Worm (Caenorhabditis elegans) whole organism, L3 larva: ENCODE results near the gene Y49F6B.12.

Experiments used
- ZK546.5 ChIP-seq: sonication (generic microtip); optimal IDR thresholded peaks from 2 replicates; lab custom pipeline; 2017; ENCODE audit warnings: missing biosample characterization, missing genetic modification characterization
- aly-2 ChIP-seq: fragments of 150-350 bp; optimal IDR thresholded peaks from 2 replicates; lab custom pipeline; 2014; ENCODE audit warnings: missing biosample characterization, missing genetic modification characterization
- ceh-28 ChIP-seq: fragments of 150-350 bp; optimal IDR thresholded peaks from 2 replicates; lab custom pipeline; 2014; ENCODE audit warnings: missing biosample characterization, missing genetic modification reagents, missing genetic modification characterization
- ceh-82 ChIP-seq: fragments of 150-350 bp; optimal IDR thresholded peaks from 2 replicates; lab custom pipeline; 2014; ENCODE audit warnings: missing biosample characterization, missing genetic modification characterization
- ceh-9 ChIP-seq: sonication (generic microtip); optimal IDR thresholded peaks from 2 replicates; lab custom pipeline; 2018; ENCODE audit warnings: missing biosample characterization, missing genetic modification characterization
- daf-12 ChIP-seq: fragments of 150-350 bp; optimal IDR thresholded peaks from 2 replicates; lab custom pipeline; 2014; ENCODE audit warnings: missing biosample characterization, missing genetic modification reagents, missing genetic modification characterization
- egl-27 ChIP-seq: sonication (generic microtip); optimal IDR thresholded peaks from 4 replicates; lab custom pipeline; 2017; ENCODE audit warnings: missing biosample characterization, missing genetic modification reagents, missing genetic modification characterization
- egl-5 ChIP-seq: fragments of 150-350 bp; optimal IDR thresholded peaks from 2 replicates; lab custom pipeline; 2017; ENCODE audit warnings: missing biosample characterization, missing genetic modification reagents, missing genetic modification characterization, inconsistent platforms
- elt-1 ChIP-seq: fragments of 150-350 bp; optimal IDR thresholded peaks from 2 replicates; lab custom pipeline; 2014; ENCODE audit warnings: missing biosample characterization, missing genetic modification characterization
- elt-2 ChIP-seq: sonication (generic microtip); optimal IDR thresholded peaks from 2 replicates; lab custom pipeline; 2016; ENCODE audit warnings: missing genetic modification reagents, mild to moderate bottlenecking, missing genetic modification characterization, missing compliant biosample characterization
- elt-3 ChIP-seq, 3 experiments: fragments of 150-350 bp in 1 of 3; sonication (generic microtip) in 2 of 3; optimal IDR thresholded peaks; 2 replicates in 2 of 3; 4 replicates in 1 of 3; lab custom pipeline; 2014 to 2017; ENCODE audit warnings: missing biosample characterization in 3 of 3, missing genetic modification characterization in 3 of 3
- fkh-10 ChIP-seq: sonication (generic microtip); optimal IDR thresholded peaks from 2 replicates; lab custom pipeline; 2017; ENCODE audit warnings: missing biosample characterization, missing genetic modification reagents, missing genetic modification characterization
- fkh-2 ChIP-seq: fragments of 150-350 bp; optimal IDR thresholded peaks from 2 replicates; lab custom pipeline; 2014; ENCODE audit warnings: missing biosample characterization, missing genetic modification reagents, missing genetic modification characterization
- jun-1 ChIP-seq: fragments of 150-350 bp; optimal IDR thresholded peaks from 2 replicates; lab custom pipeline; 2014; ENCODE audit warnings: missing biosample characterization, missing genetic modification reagents, missing genetic modification characterization
- lin-15B ChIP-seq: fragments of 150-350 bp; optimal IDR thresholded peaks from 2 replicates; lab custom pipeline; 2014; ENCODE audit warnings: missing biosample characterization, missing genetic modification characterization
- lin-39 ChIP-seq: fragments of 150-350 bp; optimal IDR thresholded peaks from 2 replicates; lab custom pipeline; 2018; ENCODE audit warnings: missing biosample characterization, missing genetic modification reagents, missing genetic modification characterization
- lsy-12 ChIP-seq: sonication (generic microtip); optimal IDR thresholded peaks from 2 replicates; lab custom pipeline; 2016; ENCODE audit warnings: mild to moderate bottlenecking, missing genetic modification characterization, missing compliant biosample characterization
- mdl-1 ChIP-seq: fragments of 150-350 bp; optimal IDR thresholded peaks from 2 replicates; lab custom pipeline; 2014; ENCODE audit warnings: missing biosample characterization, missing genetic modification characterization
- mml-1 ChIP-seq: fragments of 150-350 bp; sonication (generic microtip); optimal IDR thresholded peaks from 3 replicates; lab custom pipeline; 2014; ENCODE audit warnings: missing biosample characterization, missing genetic modification characterization
- nfya-1 ChIP-seq: sonication (generic microtip); optimal IDR thresholded peaks from 2 replicates; lab custom pipeline; 2017; ENCODE audit warnings: missing genetic modification characterization, mild to moderate bottlenecking, missing compliant biosample characterization, antibody characterized with exemption, moderate library complexity; ENCODE audit not compliant: insufficient read depth
- nhr-23 ChIP-seq: fragments of 150-350 bp; optimal IDR thresholded peaks from 2 replicates; lab custom pipeline; 2014; ENCODE audit warnings: missing biosample characterization, missing genetic modification reagents, missing genetic modification characterization
- nhr-237 ChIP-seq: fragments of 150-350 bp; optimal IDR thresholded peaks from 2 replicates; lab custom pipeline; 2014; ENCODE audit warnings: missing biosample characterization, missing genetic modification characterization
- nhr-28 ChIP-seq: fragments of 150-350 bp; optimal IDR thresholded peaks from 2 replicates; lab custom pipeline; 2014; ENCODE audit warnings: missing biosample characterization, missing genetic modification characterization
- nhr-43 ChIP-seq: sonication (generic microtip); optimal IDR thresholded peaks from 2 replicates; lab custom pipeline; 2016; ENCODE audit warnings: mild to moderate bottlenecking, missing genetic modification characterization, missing compliant biosample characterization; ENCODE audit not compliant: poor library complexity, severe bottlenecking
- nhr-67 ChIP-seq: fragments of 150-350 bp; optimal IDR thresholded peaks from 2 replicates; lab custom pipeline; 2014; ENCODE audit warnings: missing biosample characterization, missing genetic modification characterization
- nhr-77 ChIP-seq: fragments of 150-350 bp; optimal IDR thresholded peaks from 2 replicates; lab custom pipeline; 2014; ENCODE audit warnings: missing biosample characterization, missing genetic modification characterization
- pqm-1 ChIP-seq: fragments of 150-350 bp; optimal IDR thresholded peaks from 2 replicates; lab custom pipeline; 2017; ENCODE audit warnings: missing biosample characterization, missing genetic modification characterization, inconsistent platforms
- skn-1 ChIP-seq: fragments of 150-350 bp; optimal IDR thresholded peaks from 2 replicates; lab custom pipeline; 2014; ENCODE audit warnings: missing biosample characterization, missing genetic modification characterization
- tbx-2 ChIP-seq: sonication (generic microtip); optimal IDR thresholded peaks from 2 replicates; lab custom pipeline; 2016; ENCODE audit warnings: mild to moderate bottlenecking, missing genetic modification characterization, missing compliant biosample characterization
- unc-39 ChIP-seq: sonication (generic microtip); optimal IDR thresholded peaks from 4 replicates; lab custom pipeline; 2017; ENCODE audit warnings: missing biosample characterization, missing genetic modification characterization
- unc-62 ChIP-seq: fragments of 150-350 bp; sonication (generic microtip); optimal IDR thresholded peaks from 4 replicates; lab custom pipeline; 2014; ENCODE audit warnings: missing biosample characterization, missing genetic modification reagents, missing genetic modification characterization
- ztf-11 ChIP-seq: fragments of 150-350 bp; optimal IDR thresholded peaks from 2 replicates; lab custom pipeline; 2014; ENCODE audit warnings: missing biosample characterization, missing genetic modification characterization
- ztf-4 ChIP-seq: fragments of 150-350 bp; optimal IDR thresholded peaks from 2 replicates; lab custom pipeline; 2014; ENCODE audit warnings: missing biosample characterization, missing genetic modification characterization

Gene Y49F6B.12

ce11 chrII:3516175-3516574 lies 44.0 kb upstream of the Y49F6B.12 start:
- TF ChIP-seq mml-1 (tag; lab: Kevin White, UChicago) (no peak), ztf-11 (tag; lab: Kevin White, UChicago) (no peak), elt-1 (tag; lab: Kevin White, UChicago) (no peak), unc-39 (tag; lab: Kevin White, UChicago) (no peak), lin-39 (tag; lab: Kevin White, UChicago) (no peak), nfya-1 (tag; lab: Kevin White, UChicago) (no peak), ceh-28 (tag; lab: Kevin White, UChicago) (no peak), nhr-28 (tag; lab: Kevin White, UChicago) (no peak)

DNA sequence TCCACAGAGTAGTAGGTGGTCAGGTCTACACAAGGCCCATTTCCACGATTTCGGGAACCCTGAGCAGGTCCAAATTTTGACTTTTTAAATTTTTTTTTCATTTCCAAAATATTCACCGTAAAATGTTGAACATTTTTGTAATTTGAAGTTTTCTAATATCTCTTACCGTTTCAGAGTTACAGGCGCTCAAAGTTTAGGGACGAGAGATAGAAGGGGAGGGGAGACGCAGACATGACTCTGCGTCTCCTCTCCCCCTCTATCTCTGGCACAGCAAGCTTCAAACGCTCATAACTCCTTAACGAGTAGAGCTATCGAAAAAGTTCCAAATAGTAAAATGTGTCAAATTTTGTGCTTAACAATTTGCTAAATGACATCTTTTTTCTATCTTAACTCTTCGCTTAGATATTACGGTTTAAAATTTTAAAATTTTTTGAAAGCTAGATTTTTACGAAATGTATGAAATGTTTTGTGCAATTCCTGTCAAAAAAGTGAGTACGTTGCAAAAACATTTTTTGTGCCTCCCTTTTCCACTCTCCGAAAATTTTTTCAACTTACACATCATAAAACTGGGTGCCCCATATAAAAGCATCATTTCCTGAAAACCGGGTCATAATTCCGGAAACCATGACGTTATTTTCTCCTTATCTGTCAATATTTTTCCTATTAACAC lies 43.3 kb upstream of the Y49F6B.12 start, which contains the start of the genes Y49F6B.14 and clec-125:
Gene Y49F6B.14, minus strand, starts transcription at position 101 of the 670 bp plus-strand sequence.
Gene clec-125, plus strand, starts transcription at position 620 of the 670 bp plus-strand sequence.
- TF ChIP-seq ZK546.5 (tag; lab: Kevin White, UChicago) = no peak
- no peak for TF ChIP-seq elt-2 (tag; lab: Kevin White, UChicago)
- TF ChIP-seq skn-1 (tag; lab: Kevin White, UChicago) = no peak
- TF ChIP-seq mml-1 (tag; lab: Kevin White, UChicago) = no peak
- TF ChIP-seq ceh-9 (tag; lab: Kevin White, UChicago) = no peak
- TF ChIP-seq egl-27 (tag; lab: Kevin White, UChicago) = no peak
- TF ChIP-seq unc-62 (GFP tag; lab: Kevin White, UChicago) = no peak
- no peak for TF ChIP-seq elt-3 (tag; optimal IDR thresholded peaks at IDR 0.05; lab: Kevin White, UChicago)
- TF ChIP-seq ceh-28 (tag; lab: Kevin White, UChicago) = no peak
- TF ChIP-seq, all 47 proteins: peak for 0

ce11 chrII:3514631-3515030 lies 42.4 kb upstream of the Y49F6B.12 start, which contains the start of gene srz-5:
srz-5 (minus strand) TSS chrII:3514731.
- no peak for TF ChIP-seq fkh-10 (GFP tag; lab: Kevin White, UChicago)
- no peak for TF ChIP-seq nhr-237 (tag; lab: Kevin White, UChicago)
- TF ChIP-seq jun-1 (tag; lab: Kevin White, UChicago) = no peak
- no peak for TF ChIP-seq nhr-67 (tag; lab: Kevin White, UChicago)
- no peak for TF ChIP-seq daf-12 (tag; lab: Kevin White, UChicago)
- no peak for TF ChIP-seq fkh-2
- no peak for TF ChIP-seq nhr-77 (tag; lab: Kevin White, UChicago)

ce11 chrII:3512240-3512639 lies 40.0 kb upstream of the Y49F6B.12 start, which contains the start of gene Y49F6B.19:
Y49F6B.19 (minus strand) TSS chrII:3512340.
- TF ChIP-seq elt-1 (tag; lab: Kevin White, UChicago) = no peak

- TF ChIP-seq elt-1 (tag; lab: Kevin White, UChicago) = no peak
- no peak for TF ChIP-seq pqm-1 (tag; lab: Kevin White, UChicago)
- TF ChIP-seq lin-15B = no peak
- TF ChIP-seq mml-1 (tag; lab: Kevin White, UChicago) = no peak
- no peak for TF ChIP-seq ztf-4 (tag; lab: Kevin White, UChicago)
- no peak for TF ChIP-seq mdl-1 (tag; lab: Kevin White, UChicago)
- no peak for TF ChIP-seq ZK546.5 (tag; lab: Kevin White, UChicago)
- no peak for TF ChIP-seq unc-39 (tag; lab: Kevin White, UChicago)
- no peak for TF ChIP-seq nhr-237 (tag; lab: Kevin White, UChicago)
- no peak for TF ChIP-seq nhr-23 (tag; lab: Kevin White, UChicago)
- TF ChIP-seq lsy-12 (tag; lab: Kevin White, UChicago) = no peak
- TF ChIP-seq ceh-82 (tag; lab: Kevin White, UChicago) = no peak
- TF ChIP-seq lin-39 (tag; lab: Kevin White, UChicago) = no peak
- no peak for TF ChIP-seq aly-2 (tag; lab: Kevin White, UChicago)
- no peak for TF ChIP-seq ceh-9 (tag; lab: Kevin White, UChicago)
- TF ChIP-seq nhr-43 (tag; lab: Kevin White, UChicago) = no peak
- TF ChIP-seq tbx-2 (tag; lab: Kevin White, UChicago) = no peak
- TF ChIP-seq skn-1 (tag; lab: Kevin White, UChicago) = no peak
- no peak for TF ChIP-seq egl-5 (tag; lab: Kevin White, UChicago)
These were observed 32.5 kb upstream of the Y49F6B.12 start, which contains the start of gene cyh-1 for ce11 chrII:3504717-3505116. cyh-1 (plus strand) TSS chrII:3505017.
